Fruit fly (Drosophila melanogaster) whole organism, wandering third instar larva: Measurements from ENCODE around the gene ERp44.

Experiments used
- Abd-B ChIP-seq: fragments of >200 bp; optimal IDR thresholded peaks from 2 replicates; lab custom pipeline; 2017; ENCODE audit warnings: missing biosample characterization, missing genetic modification characterization
- CG32264 ChIP-seq: fragments of 200-800 bp; sonication (Bioruptor generic); optimal IDR thresholded peaks from 2 replicates; lab custom pipeline; 2016; ENCODE audit warnings: missing biosample characterization, missing genetic modification characterization
- CG9705 ChIP-seq: fragments of 200-800 bp; sonication (Bioruptor generic); optimal IDR thresholded peaks from 2 replicates; lab custom pipeline; 2018; ENCODE audit warnings: missing biosample characterization, mild to moderate bottlenecking, missing genetic modification characterization
- CrebA ChIP-seq: fragments of 200-800 bp; sonication (Bioruptor generic); optimal IDR thresholded peaks from 2 replicates; lab custom pipeline; 2016; ENCODE audit warnings: missing biosample characterization, mild to moderate bottlenecking, missing genetic modification characterization, borderline replicate concordance
- Dfd ChIP-seq: fragments of >200 bp; optimal IDR thresholded peaks from 2 replicates; lab custom pipeline; 2017; ENCODE audit warnings: missing biosample characterization, missing genetic modification characterization
- Dif ChIP-seq: fragments of 200-275, 200-300 bp; sonication (Bioruptor generic); optimal IDR thresholded peaks from 2 replicates; lab custom pipeline; 2018; ENCODE audit warnings: missing biosample characterization, missing genetic modification characterization; ENCODE audit not compliant: partially characterized antibody
- GATAd ChIP-seq: sonication (Bioruptor generic); optimal IDR thresholded peaks from 2 replicates; lab custom pipeline; 2016; ENCODE audit warnings: missing biosample characterization, missing genetic modification characterization
- HLH106 ChIP-seq: fragments of 200-800 bp; optimal IDR thresholded peaks from 3 replicates; lab custom pipeline; 2019; ENCODE audit warnings: missing biosample characterization, mild to moderate bottlenecking, missing genetic modification characterization, moderate library complexity
- Hnf4 ChIP-seq: fragments of 200-800 bp; sonication (Bioruptor generic); optimal IDR thresholded peaks from 2 replicates; lab custom pipeline; 2016; ENCODE audit warnings: missing biosample characterization, mild to moderate bottlenecking, missing genetic modification characterization
- Hr78 ChIP-seq: fragments of >200 bp; optimal IDR thresholded peaks from 2 replicates; lab custom pipeline; 2017; ENCODE audit warnings: missing biosample characterization, missing genetic modification characterization
- Hr83 ChIP-seq: fragments of 200-300 bp; sonication (Bioruptor generic); optimal IDR thresholded peaks from 2 replicates; lab custom pipeline; 2016; ENCODE audit warnings: missing biosample characterization, mild to moderate bottlenecking, missing genetic modification characterization, moderate library complexity; ENCODE audit not compliant: poor library complexity, severe bottlenecking
- Jra ChIP-seq: sonication (Bioruptor generic); optimal IDR thresholded peaks from 2 replicates; lab custom pipeline; 2016; ENCODE audit warnings: missing biosample characterization, missing genetic modification characterization
- Mio ChIP-seq: sonication (Bioruptor generic); optimal IDR thresholded peaks from 2 replicates; lab custom pipeline; 2016; ENCODE audit warnings: missing biosample characterization, missing genetic modification characterization
- Myc ChIP-seq: fragments of >200 bp; optimal IDR thresholded peaks from 2 replicates; lab custom pipeline; 2017
- N ChIP-seq: fragments of >200 bp; optimal IDR thresholded peaks from 2 replicates; lab custom pipeline; 2018; ENCODE audit warnings: missing biosample characterization, missing external identifiers, missing genetic modification characterization
- OdsH ChIP-seq: fragments of 200-800 bp; sonication (Bioruptor generic); optimal IDR thresholded peaks from 2 replicates; lab custom pipeline; 2016; ENCODE audit warnings: missing biosample characterization, mild to moderate bottlenecking, missing genetic modification characterization
- Rel ChIP-seq, 2 experiments: fragments of 200-800 bp; sonication (Bioruptor generic) in 1 of 2; optimal IDR thresholded peaks; 2 replicates in 1 of 2; 3 replicates in 1 of 2; lab custom pipeline; 2016 to 2019; ENCODE audit warnings: mild to moderate bottlenecking in 2 of 2, missing biosample characterization in 2 of 2, missing genetic modification characterization in 2 of 2, moderate library complexity in 1 of 2
- Sp1 ChIP-seq: fragments of 200-800 bp; sonication (Bioruptor generic); optimal IDR thresholded peaks from 3 replicates; lab custom pipeline; 2019; ENCODE audit warnings: missing biosample characterization, mild to moderate bottlenecking, missing genetic modification characterization, moderate library complexity
- Vsx2 ChIP-seq: fragments of 200-300, 225-300 bp; sonication (Bioruptor generic); optimal IDR thresholded peaks from 2 replicates; lab custom pipeline; 2018; ENCODE audit warnings: missing biosample characterization, missing genetic modification characterization; ENCODE audit not compliant: partially characterized antibody
- br ChIP-seq: fragments of 200-800 bp; sonication (Bioruptor generic); optimal IDR thresholded peaks from 2 replicates; lab custom pipeline; 2016; ENCODE audit warnings: missing biosample characterization, missing genetic modification characterization
- brk ChIP-seq: fragments of 200-800 bp; sonication (Bioruptor generic); optimal IDR thresholded peaks from 2 replicates; lab custom pipeline; 2016; ENCODE audit warnings: missing biosample characterization, mild to moderate bottlenecking, missing genetic modification characterization
- dl ChIP-seq, 2 experiments: fragments of 175-275, 200-275 bp in 1 of 2; fragments of 200-275 bp in 1 of 2; sonication (Bioruptor generic); optimal IDR thresholded peaks; lab custom pipeline; 2018; ENCODE audit warnings: mild to moderate bottlenecking in 2 of 2, missing biosample characterization in 2 of 2, missing genetic modification characterization in 2 of 2, moderate library complexity in 2 of 2; ENCODE audit not compliant: partially characterized antibody in 2 of 2, insufficient read depth in 1 of 2
- dmrt93B ChIP-seq: fragments of 200-800 bp; sonication (Bioruptor generic); optimal IDR thresholded peaks from 2 replicates; lab custom pipeline; 2018; ENCODE audit warnings: missing biosample characterization, mild to moderate bottlenecking, missing genetic modification characterization
- dsf ChIP-seq: sonication (Bioruptor generic); optimal IDR thresholded peaks from 2 replicates; lab custom pipeline; 2016; ENCODE audit warnings: missing biosample characterization, missing genetic modification characterization, borderline replicate concordance
- ey ChIP-seq: fragments of 200-800 bp; sonication (Bioruptor generic); optimal IDR thresholded peaks from 2 replicates; lab custom pipeline; 2016; ENCODE audit warnings: missing biosample characterization, missing genetic modification characterization
- foxo ChIP-seq, 2 experiments: fragments of 200-800 bp; sonication (Bioruptor generic); optimal IDR thresholded peaks; 2 replicates in 1 of 2; 3 replicates in 1 of 2; lab custom pipeline; 2016 to 2017; ENCODE audit warnings: missing biosample characterization in 2 of 2, missing genetic modification characterization in 2 of 2
- fru ChIP-seq: fragments of 200-800 bp; sonication (Bioruptor generic); optimal IDR thresholded peaks from 3 replicates; lab custom pipeline; 2016; ENCODE audit warnings: missing biosample characterization, mild to moderate bottlenecking, missing genetic modification characterization
- h ChIP-seq: fragments of 200-800 bp; sonication (Bioruptor generic); optimal IDR thresholded peaks from 3 replicates; lab custom pipeline; 2016; ENCODE audit warnings: missing biosample characterization, mild to moderate bottlenecking, missing genetic modification characterization
- jim ChIP-seq: fragments of 175-275, 200-325 bp; sonication (Bioruptor generic); optimal IDR thresholded peaks from 2 replicates; lab custom pipeline; 2016; ENCODE audit warnings: missing biosample characterization, mild to moderate bottlenecking, missing genetic modification characterization
- lola ChIP-seq: fragments of >200 bp; optimal IDR thresholded peaks from 2 replicates; lab custom pipeline; 2017; ENCODE audit warnings: missing biosample characterization, missing genetic modification characterization
- pan ChIP-seq: fragments of >200 bp; optimal IDR thresholded peaks from 2 replicates; lab custom pipeline; 2017
- psq ChIP-seq: fragments of 200-800 bp; sonication (Bioruptor generic); optimal IDR thresholded peaks from 3 replicates; lab custom pipeline; 2017; ENCODE audit warnings: missing biosample characterization, mild to moderate bottlenecking, missing genetic modification characterization, moderate library complexity
- rgr ChIP-seq: fragments of 200-800 bp; sonication (Bioruptor generic); optimal IDR thresholded peaks from 3 replicates; lab custom pipeline; 2016; ENCODE audit warnings: missing biosample characterization, mild to moderate bottlenecking, missing genetic modification characterization
- sage ChIP-seq: fragments of 200-800 bp; sonication (Bioruptor generic); optimal IDR thresholded peaks from 2 replicates; lab custom pipeline; 2016; ENCODE audit warnings: missing biosample characterization, mild to moderate bottlenecking, missing genetic modification characterization
- sv ChIP-seq: fragments of 200-800 bp; sonication (Bioruptor generic); optimal IDR thresholded peaks from 3 replicates; lab custom pipeline; 2016; ENCODE audit warnings: missing biosample characterization, missing genetic modification characterization
- tai ChIP-seq: sonication (Bioruptor generic); optimal IDR thresholded peaks from 2 replicates; lab custom pipeline; 2016; ENCODE audit warnings: missing biosample characterization, missing genetic modification characterization
- usp ChIP-seq: fragments of >200 bp; optimal IDR thresholded peaks from 2 replicates; lab custom pipeline; 2017; ENCODE audit warnings: missing biosample characterization, missing genetic modification characterization
- woc ChIP-seq: sonication (Bioruptor generic); optimal IDR thresholded peaks from 2 replicates; lab custom pipeline; 2016; ENCODE audit warnings: missing biosample characterization, mild to moderate bottlenecking, missing genetic modification characterization

Gene ERp44

dm6 chrX:16266437-16266836 lies 31.1 kb downstream of the ERp44 start, which contains the start of gene CG12507:
Gene CG12507, minus strand, starts transcription at chrX:16266537.
- TF ChIP-seq Abd-B = no peak

dm6 chrX:16263415-16263814 lies 34.1 kb downstream of the ERp44 start:
- TF ChIP-seq Myc (lab: Kevin White, UChicago) (no peak), psq (GFP tag; lab: Kevin White, UChicago) (peak; percentile 25), foxo (GFP tag; optimal IDR thresholded peaks at IDR 0.05; lab: Kevin White, UChicago) (peak in 1 of 2 experiments; percentile 68), dmrt93B (GFP tag; lab: Kevin White, UChicago) (peak; percentile 43), tai (GFP tag; lab: Kevin White, UChicago) (no peak), OdsH (GFP tag; lab: Kevin White, UChicago) (peak; percentile 35), jim (GFP tag; lab: Kevin White, UChicago) (no peak), Vsx2 (GFP tag; lab: Kevin White, UChicago) (no peak), brk (GFP tag; lab: Kevin White, UChicago) (no peak), Mio (GFP tag; lab: Kevin White, UChicago) (no peak), Jra (GFP tag; lab: Kevin White, UChicago) (no peak), Hnf4 (GFP tag; lab: Kevin White, UChicago) (peak; percentile 33), sage (GFP tag; lab: Kevin White, UChicago) (no peak), sv (GFP tag; lab: Kevin White, UChicago) (peak; percentile 66), fru (GFP tag; lab: Kevin White, UChicago) (peak; percentile 65), h (GFP tag; lab: Kevin White, UChicago) (peak; percentile 62), N (no peak), HLH106 (tag; lab: Kevin White, UChicago) (peak; percentile 57), lola (GFP tag; lab: Kevin White, UChicago) (no peak), woc (no peak), dsf (GFP tag; lab: Kevin White, UChicago) (no peak), GATAd (GFP tag; lab: Kevin White, UChicago) (no peak), Dif (GFP tag; lab: Kevin White, UChicago) (no peak), rgr (peak; percentile 56), Abd-B (no peak), Hr83 (GFP tag; lab: Kevin White, UChicago) (no peak), ey (GFP tag; lab: Kevin White, UChicago) (peak; percentile 48), Hr78 (GFP tag; lab: Kevin White, UChicago) (no peak), CG9705 (no peak), pan (lab: Kevin White, UChicago) (no peak), usp (GFP tag; lab: Kevin White, UChicago) (no peak), dl (GFP tag; optimal IDR thresholded peaks at IDR 0.05; lab: Kevin White, UChicago; ENCODE audit: insufficient read depth in 1 of 2, partially characterized antibody in 2 of 2) (no peak), Rel (GFP tag; optimal IDR thresholded peaks at IDR 0.05; lab: Kevin White, UChicago) (no peak), Rel (tag; optimal IDR thresholded peaks at IDR 0.05; lab: Kevin White, UChicago) (no peak), CG32264 (no peak), br (peak; percentile 34), CrebA (GFP tag; lab: Kevin White, UChicago) (no peak), Dfd (GFP tag; lab: Kevin White, UChicago) (no peak), Sp1 (GFP tag; lab: Kevin White, UChicago) (peak; percentile 56)

- TF ChIP-seq Myc (lab: Kevin White, UChicago) (peak; percentile 38), Hr78 (GFP tag; lab: Kevin White, UChicago) (no peak)
Measured at dm6 chrX:16244731-16245130, 52.8 kb downstream of the ERp44 start.
